Fruit fly (Drosophila melanogaster) whole organism, wandering third instar larva: ENCODE measurements around the gene sing.

ENCODE experiments used
- Dfd ChIP-seq: fragments of >200 bp; optimal IDR thresholded peaks from 2 replicates; lab custom pipeline; 2017; ENCODE audit warnings: missing biosample characterization, missing genetic modification characterization
- Hnf4 ChIP-seq: fragments of 200-800 bp; sonication (Bioruptor generic); optimal IDR thresholded peaks from 2 replicates; lab custom pipeline; 2016; ENCODE audit warnings: missing biosample characterization, mild to moderate bottlenecking, missing genetic modification characterization
- Jra ChIP-seq: sonication (Bioruptor generic); optimal IDR thresholded peaks from 2 replicates; lab custom pipeline; 2016; ENCODE audit warnings: missing biosample characterization, missing genetic modification characterization
- dl ChIP-seq, 2 experiments: fragments of 175-275, 200-275 bp in 1 of 2; fragments of 200-275 bp in 1 of 2; sonication (Bioruptor generic); optimal IDR thresholded peaks; lab custom pipeline; 2018; ENCODE audit warnings: mild to moderate bottlenecking in 2 of 2, missing biosample characterization in 2 of 2, missing genetic modification characterization in 2 of 2, moderate library complexity in 2 of 2; ENCODE audit not compliant: partially characterized antibody in 2 of 2, insufficient read depth in 1 of 2
- fru ChIP-seq: fragments of 200-800 bp; sonication (Bioruptor generic); optimal IDR thresholded peaks from 3 replicates; lab custom pipeline; 2016; ENCODE audit warnings: missing biosample characterization, mild to moderate bottlenecking, missing genetic modification characterization
- jim ChIP-seq: fragments of 175-275, 200-325 bp; sonication (Bioruptor generic); optimal IDR thresholded peaks from 2 replicates; lab custom pipeline; 2016; ENCODE audit warnings: missing biosample characterization, mild to moderate bottlenecking, missing genetic modification characterization
- usp ChIP-seq: fragments of >200 bp; optimal IDR thresholded peaks from 2 replicates; lab custom pipeline; 2017; ENCODE audit warnings: missing biosample characterization, missing genetic modification characterization

DNA sequence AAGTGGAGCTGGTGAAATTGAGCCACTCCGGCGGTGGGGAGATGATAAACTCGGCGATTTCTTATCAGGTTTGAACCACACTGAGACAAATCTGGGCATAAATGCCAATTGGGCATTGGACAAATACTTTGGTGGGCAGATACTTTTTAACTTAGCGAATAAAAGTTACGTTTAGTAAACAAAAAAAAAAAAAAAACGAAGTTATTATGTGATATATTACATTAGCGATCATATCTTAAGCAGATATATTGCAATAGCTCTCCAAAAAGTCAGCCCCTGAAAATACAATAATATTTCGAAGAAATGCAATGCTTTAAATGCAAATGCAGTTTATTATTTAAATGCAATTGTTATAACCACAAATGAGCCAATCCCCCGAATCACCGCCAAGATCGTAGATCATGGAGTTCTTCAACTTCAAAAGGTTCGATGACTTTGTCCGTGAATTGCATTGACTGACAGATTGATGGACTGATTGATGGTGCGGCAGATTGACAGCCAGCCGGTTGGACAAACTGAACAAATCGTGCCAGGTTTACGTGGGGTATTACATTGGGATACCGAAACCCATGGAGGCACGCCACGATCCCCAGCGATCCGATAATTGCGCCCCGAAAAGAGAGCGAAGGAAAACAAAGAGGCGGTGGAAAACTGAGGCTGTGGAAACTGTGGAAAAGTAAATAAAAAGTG is 18.9 kb downstream of the sing start:
- TF ChIP-seq Jra (no peak), jim (GFP tag; lab: Kevin White, UChicago) (no peak), dl (GFP tag; optimal IDR thresholded peaks at IDR 0.05; lab: Kevin White, UChicago; ENCODE audit: insufficient read depth in 1 of 2, partially characterized antibody in 2 of 2) (no peak), Dfd (GFP tag; lab: Kevin White, UChicago) (no peak), fru (GFP tag; lab: Kevin White, UChicago) (no peak), Hnf4 (GFP tag; lab: Kevin White, UChicago) (no peak), usp (GFP tag; lab: Kevin White, UChicago) (no peak)
